Worm (Caenorhabditis elegans) whole organism, L4/young adult: Measurements from ENCODE around the gene wdfy-3.

Source experiments
- dao-5 ChIP-seq: sonication (generic microtip); optimal IDR thresholded peaks from 2 replicates; lab custom pipeline; 2016; ENCODE audit warnings: missing genotype, missing genetic modification characterization, moderate library complexity, missing compliant biosample characterization
- him-1 ChIP-seq: sonication (generic microtip); optimal IDR thresholded peaks from 2 replicates; lab custom pipeline; 2016; ENCODE audit warnings: missing genotype, missing genetic modification reagents, missing genetic modification characterization, missing compliant biosample characterization

DNA sequence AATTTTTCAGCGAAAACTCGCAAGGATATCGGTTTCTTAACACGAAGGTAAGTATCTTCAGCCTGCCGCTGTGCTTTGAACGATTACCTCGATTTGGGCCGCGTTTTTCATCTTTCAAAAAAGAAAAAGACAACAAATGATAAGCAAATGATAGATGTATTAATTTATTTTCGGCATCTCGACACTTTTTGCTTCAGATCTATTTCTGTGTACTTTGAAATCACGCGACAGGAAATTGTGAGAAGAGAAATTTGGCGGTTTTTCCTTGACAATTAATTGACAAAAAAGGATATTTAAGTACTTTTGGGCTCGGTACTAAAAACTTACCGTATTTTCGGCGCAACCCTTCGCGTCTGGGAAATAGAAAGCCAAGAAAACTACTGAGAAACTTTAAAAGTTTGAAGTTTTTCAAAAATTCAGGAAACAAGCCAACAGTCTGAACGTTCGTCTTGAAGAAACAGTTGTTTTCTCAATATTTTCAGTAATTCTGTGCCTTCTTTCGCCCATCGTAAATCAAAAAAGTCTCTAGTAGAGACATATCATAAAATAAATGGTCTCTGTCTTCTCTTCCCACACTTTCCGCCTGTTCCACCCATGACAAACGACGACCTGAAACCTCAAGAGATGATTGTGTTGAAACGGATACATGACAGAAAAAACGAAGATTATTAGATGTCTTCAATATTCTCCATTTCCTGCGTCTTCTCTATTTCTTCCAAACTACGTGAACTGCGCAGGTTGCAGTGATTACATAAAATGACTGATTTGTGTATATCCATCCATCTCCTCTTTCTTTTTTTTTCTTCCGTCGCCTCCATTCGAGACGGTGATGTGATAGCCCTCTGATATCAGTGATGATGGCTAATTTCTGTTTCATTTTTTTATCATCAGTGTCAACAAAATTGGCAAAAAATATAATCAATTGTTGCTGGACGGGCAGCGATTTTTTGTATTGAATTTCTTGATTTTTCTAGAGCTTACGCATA is 12.0 kb upstream of the wdfy-3 start:
- TF ChIP-seq him-1 (tag; lab: Kevin White, UChicago): no peak
- no peak for TF ChIP-seq dao-5 (tag; lab: Kevin White, UChicago)
